Worm (Caenorhabditis elegans): ENCODE results near the gene F19B6.10.

- TF ChIP-seq ztf-26 (tag; optimal IDR thresholded peaks at IDR 0.05) (peak; percentile 17), F49E8.2 (tag; optimal IDR thresholded peaks at IDR 0.05; ENCODE audit: insufficient read depth) (peak; percentile 49), unc-130 (GFP tag; optimal IDR thresholded peaks at IDR 0.05) (no peak), K11D2.4 (GFP tag; IDR thresholded peaks at IDR 0.05) (peak; percentile 42; the same call in 1 of the 2 replicates), C06A6.2 (GFP tag; conservative IDR thresholded peaks at IDR 0.05) (0 out of 2 replicates have a peak, but pooled peaks have one; percentile 29), egl-18 (GFP tag; IDR thresholded peaks at IDR 0.05) (no peak), nfyb-1 (GFP tag; IDR thresholded peaks at IDR 0.05) (peak; percentile 76), nhr-179 (tag; optimal IDR thresholded peaks at IDR 0.05) (no peak), ccch-3 (GFP tag; optimal IDR thresholded peaks at IDR 0.05) (no peak), efl-1 (GFP tag; optimal IDR thresholded peaks at IDR 0.05) (peak; percentile 84), ama-1 (optimal IDR thresholded peaks at IDR 0.05) (no peak), ama-1 (GFP tag; optimal IDR thresholded peaks at IDR 0.05) (peak; percentile 42 to 64), hsf-1 (GFP tag; IDR thresholded peaks at IDR 0.05) (no peak), lin-35 (GFP tag; optimal IDR thresholded peaks at IDR 0.05) (peak; percentile 65 to 95 (median 79)), dpff-1 (tag; optimal IDR thresholded peaks at IDR 0.05) (no peak)
Measured at ce11 chrIV:12371879-12372278, 34.9 kb downstream of the F19B6.10 start, which contains the start of gene wdr-46.

All from whole organism, young adult.